Worm (Caenorhabditis elegans): ENCODE measurements around the gene C31H2.14.
A peak's percentile ranks its signal among the peaks of the same experiment; 100 is the strongest.

Gene C31H2.14

ce11 chrX:5103422-5103821, 44.6 kb upstream of the C31H2.14 start:
- no peak for TF ChIP-seq ekl-4 (GFP tag; IDR thresholded peaks at IDR 0.05)
- TF ChIP-seq nhr-90 (tag; optimal IDR thresholded peaks at IDR 0.05) = peak; percentile 34
- TF ChIP-seq F52B5.7 (tag; optimal IDR thresholded peaks at IDR 0.05) = peak; percentile 3
- TF ChIP-seq rcor-1 (GFP tag; IDR thresholded peaks at IDR 0.05) = 0 out of 2 replicates have a peak, but pooled peaks have one; percentile 4
- no peak for TF ChIP-seq gei-17 (GFP tag; optimal IDR thresholded peaks at IDR 0.05)
- TF ChIP-seq let-526 (GFP tag; IDR thresholded peaks at IDR 0.05) = no peak
- TF ChIP-seq F23B12.7 (tag; optimal IDR thresholded peaks at IDR 0.05; ENCODE audit: insufficient read depth) = no peak
- TF ChIP-seq lin-26 (GFP tag; IDR thresholded peaks at IDR 0.05) = 0 out of 2 replicates have a peak, but pooled peaks have one; percentile 28
- TF ChIP-seq Y53G8AR.9 (GFP tag; conservative IDR thresholded peaks at IDR 0.05) = peak; percentile 76
- 0 out of 2 replicates have a peak, but pooled peaks have one; percentile 16 for TF ChIP-seq ceh-91 (GFP tag; IDR thresholded peaks at IDR 0.05)
- TF ChIP-seq repo-1 (tag; optimal IDR thresholded peaks at IDR 0.05) = peak; percentile 55
- TF ChIP-seq ZK185.1 (tag; optimal IDR thresholded peaks at IDR 0.05; ENCODE audit: poor library complexity, severe bottlenecking) = peak; percentile 59
- TF ChIP-seq Y56A3A.18 (GFP tag; IDR thresholded peaks at IDR 0.05) = 0 out of 2 replicates have a peak, but pooled peaks have one; percentile 77

ce11 chrX:5105703-5106102, 42.3 kb upstream of the C31H2.14 start:
- TF ChIP-seq egl-18 (GFP tag; IDR thresholded peaks at IDR 0.05) = no peak
- TF ChIP-seq egl-44 (GFP tag; IDR thresholded peaks at IDR 0.05) = 0 out of 2 replicates have a peak, but pooled peaks have one; percentile 23
- no peak for TF ChIP-seq D2030.7 (GFP tag; IDR thresholded peaks at IDR 0.05)
- no peak for TF ChIP-seq ztf-28 (GFP tag; IDR thresholded peaks at IDR 0.05)
- no peak for TF ChIP-seq ztf-22 (GFP tag; optimal IDR thresholded peaks at IDR 0.05)
- TF ChIP-seq zfh-2 (GFP tag; conservative IDR thresholded peaks at IDR 0.05) = peak; percentile 43; the same call in 1 of the 2 replicates
- TF ChIP-seq atf-7 (tag; optimal IDR thresholded peaks at IDR 0.05) = no peak
- peak; percentile 73 for TF ChIP-seq nhr-90 (tag; optimal IDR thresholded peaks at IDR 0.05)
- TF ChIP-seq hmg-1.2 (GFP tag; IDR thresholded peaks at IDR 0.05) = no peak
- peak; percentile 13; the same call in 1 of the 2 replicates for TF ChIP-seq Y56A3A.18 (GFP tag; IDR thresholded peaks at IDR 0.05)
- TF ChIP-seq ZK185.1 (tag; optimal IDR thresholded peaks at IDR 0.05; ENCODE audit: poor library complexity, severe bottlenecking) = peak; percentile 62
- TF ChIP-seq aptf-2 (GFP tag; conservative IDR thresholded peaks at IDR 0.05) = no peak
- TF ChIP-seq Y53F4B.3 (GFP tag; IDR thresholded peaks at IDR 0.05) = no peak
- TF ChIP-seq athp-1 (tag; optimal IDR thresholded peaks at IDR 0.05) = no peak
- TF ChIP-seq nhr-27 (tag; optimal IDR thresholded peaks at IDR 0.05) = no peak
- TF ChIP-seq tbp1 (GFP tag; optimal IDR thresholded peaks at IDR 0.05) = peak; percentile 2
- TF ChIP-seq B0336.3 (GFP tag; IDR thresholded peaks at IDR 0.05) = peak; percentile 0; the same call in 1 of the 2 replicates
- no peak for TF ChIP-seq ztf-26 (tag; optimal IDR thresholded peaks at IDR 0.05)
- no peak for TF ChIP-seq hsf-1 (GFP tag; IDR thresholded peaks at IDR 0.05)
- no peak for TF ChIP-seq efl-1 (GFP tag; optimal IDR thresholded peaks at IDR 0.05)
- peak; percentile 5; the same call in 1 of the 2 replicates for TF ChIP-seq mcd-1 (GFP tag; IDR thresholded peaks at IDR 0.05)
- 0 out of 2 replicates have a peak, but pooled peaks have one; percentile 10 for TF ChIP-seq Y95B8A.8 (GFP tag; IDR thresholded peaks at IDR 0.05)
- no peak for TF ChIP-seq Y79H2A.3 (GFP tag; conservative IDR thresholded peaks at IDR 0.05)
- peak; percentile 85; the same call in 1 of the 2 replicates for TF ChIP-seq F37B4.10 (GFP tag; IDR thresholded peaks at IDR 0.05)
- TF ChIP-seq pbrm-1 (GFP tag; IDR thresholded peaks at IDR 0.05) = 0 out of 2 replicates have a peak, but pooled peaks have one; percentile 8
- TF ChIP-seq ztf-3 (GFP tag; optimal IDR thresholded peaks at IDR 0.05) = no peak
- no peak for TF ChIP-seq hlh-12 (tag; optimal IDR thresholded peaks at IDR 0.05)
- TF ChIP-seq cebp-2 (GFP tag; IDR thresholded peaks at IDR 0.05) = no peak
- TF ChIP-seq hrde-1 (tag; optimal IDR thresholded peaks at IDR 0.05; ENCODE audit: borderline replicate concordance) = no peak

All from whole organism, young adult.